Fruit fly (Drosophila melanogaster) whole organism, larva: Measurements from ENCODE around the gene CG42322.

Experiments
- noc ChIP-seq: fragments of 200-800 bp; sonication (Bioruptor generic); optimal IDR thresholded peaks from 3 replicates; lab custom pipeline; 2019; ENCODE audit warnings: missing biosample characterization, mild to moderate bottlenecking, missing genetic modification characterization, moderate library complexity

Gene CG42322

dm6 chr3R:20739971-20740370 is at the start of gene CG42322:
CG42322 (plus strand) TSS chr3R:20740108.
- TF ChIP-seq noc (tag; lab: Kevin White, UChicago), result no peak

dm6 chr3R:20714360-20714759 is 25.5 kb upstream of the CG42322 start, which contains the start of gene Oamb:
Oamb (minus strand) TSS chr3R:20714577.
- no peak for TF ChIP-seq noc (tag; lab: Kevin White, UChicago)

- no peak for TF ChIP-seq noc (tag; lab: Kevin White, UChicago)
Measured at dm6 chr3R:20719286-20719685, 20.6 kb upstream of the CG42322 start.

- TF ChIP-seq noc (tag; lab: Kevin White, UChicago), result no peak
Measured at dm6 chr3R:20723491-20723890, 16.4 kb upstream of the CG42322 start.

- TF ChIP-seq noc (tag; lab: Kevin White, UChicago), result no peak
Measured at dm6 chr3R:20731331-20731730, 8.6 kb upstream of the CG42322 start, which contains the start of gene CG31205. CG31205 (plus strand) TSS chr3R:20731631.

dm6 chr3R:20735405-20735804 is 4.5 kb upstream of the CG42322 start, which contains the start of gene Cdk2:
Cdk2 (plus strand) TSS chr3R:20735623.
- no peak for TF ChIP-seq noc (tag; lab: Kevin White, UChicago)

dm6 chr3R:20739000-20739399 is 908 bp upstream of the CG42322 start, which contains the start of gene CG17267:
CG17267 (minus strand) TSS chr3R:20739100.
- TF ChIP-seq noc (tag; lab: Kevin White, UChicago), result no peak

dm6 chr3R:20743769-20744168 is 3.9 kb downstream of the CG42322 start, which contains the start of gene CG31199:
CG31199 (minus strand) TSS chr3R:20743869.
- TF ChIP-seq noc (tag; lab: Kevin White, UChicago), result no peak

dm6 chr3R:20745238-20745637 is 5.3 kb downstream of the CG42322 start, which contains the start of gene CG31200:
CG31200 (minus strand) TSS chr3R:20745338.
- no peak for TF ChIP-seq noc (tag; lab: Kevin White, UChicago)

dm6 chr3R:20748974-20749373 is 9.1 kb downstream of the CG42322 start, which contains the start of gene Prosalpha4T1:
Prosalpha4T1 (minus strand) TSS chr3R:20749074.
- TF ChIP-seq noc (tag; lab: Kevin White, UChicago), result no peak

dm6 chr3R:20749536-20749935 is 9.6 kb downstream of the CG42322 start:
- TF ChIP-seq noc (tag; lab: Kevin White, UChicago), result no peak

- TF ChIP-seq noc (tag; lab: Kevin White, UChicago), result no peak
Measured at dm6 chr3R:20754991-20755390, 15.1 kb downstream of the CG42322 start.

dm6 chr3R:20756429-20756828 is 16.5 kb downstream of the CG42322 start, which contains the start of gene Syp:
Syp (plus strand) TSS chr3R:20756729.
- TF ChIP-seq noc (tag; lab: Kevin White, UChicago), result no peak

dm6 chr3R:20762175-20762795 is 22.4 kb downstream of the CG42322 start, which contains the start of gene CG31195:
CG31195 (minus strand) TSS chr3R:20762369.
- TF ChIP-seq noc (tag; lab: Kevin White, UChicago), result no peak

- no peak for TF ChIP-seq noc (tag; lab: Kevin White, UChicago)
Measured at dm6 chr3R:20764058-20764457, 24.1 kb downstream of the CG42322 start.

- no peak for TF ChIP-seq noc (tag; lab: Kevin White, UChicago)
Measured at dm6 chr3R:20765302-20766155, 25.6 kb downstream of the CG42322 start.
